Worm (Caenorhabditis elegans): Measurements from ENCODE around the gene srj-33.

- TF ChIP-seq unc-62 (GFP tag; optimal IDR thresholded peaks at IDR 0.05) = no peak
- no peak for TF ChIP-seq ceh-16 (tag; optimal IDR thresholded peaks at IDR 0.05)
- no peak for TF ChIP-seq nhr-237 (tag; optimal IDR thresholded peaks at IDR 0.05)
- TF ChIP-seq peb-1 (tag; optimal IDR thresholded peaks at IDR 0.05) = no peak
- TF ChIP-seq ztf-4 (tag; optimal IDR thresholded peaks at IDR 0.05) = no peak
- no peak for TF ChIP-seq aly-2 (tag; optimal IDR thresholded peaks at IDR 0.05)
- no peak for TF ChIP-seq snpc-4 (tag; optimal IDR thresholded peaks at IDR 0.05)
- no peak for TF ChIP-seq nhr-77 (tag; optimal IDR thresholded peaks at IDR 0.05)
- TF ChIP-seq lin-11 (tag; optimal IDR thresholded peaks at IDR 0.05) = no peak
- TF ChIP-seq nhr-12 (tag; optimal IDR thresholded peaks at IDR 0.05) = no peak
- TF ChIP-seq elt-1 (tag; optimal IDR thresholded peaks at IDR 0.05) = no peak
- TF ChIP-seq unc-39 (tag; optimal IDR thresholded peaks at IDR 0.05) = no peak
- TF ChIP-seq skn-1 (tag; optimal IDR thresholded peaks at IDR 0.05) = no peak
- no peak for TF ChIP-seq ztf-1 (GFP tag; conservative IDR thresholded peaks at IDR 0.05)
Observed at ce11 chrV:9885918-9886488, 51.3 kb downstream of the srj-33 start, which contains the start of gene clp-9.

Measured in whole organism, L2 larva.